Worm (Caenorhabditis elegans) whole organism, late embryonic: ENCODE results near the gene ads-1.
A peak's percentile ranks its signal among the peaks of the same experiment; 100 is the strongest.

Experiments used
- C08G9.2 ChIP-seq: sonication (generic microtip); optimal IDR thresholded peaks from 2 replicates; lab custom pipeline; 2016; ENCODE audit warnings: mild to moderate bottlenecking, missing genetic modification characterization, moderate library complexity, missing compliant biosample characterization
- C38D4.7 ChIP-seq: fragments of 200-800 bp; sonication (Bioruptor generic); optimal IDR thresholded peaks from 2 replicates; lab custom pipeline; 2018; ENCODE audit warnings: mild to moderate bottlenecking, missing genetic modification characterization, moderate library complexity, missing compliant biosample characterization
- F13H6.1 ChIP-seq: sonication (generic microtip); optimal IDR thresholded peaks from 2 replicates; lab custom pipeline; 2016; ENCODE audit warnings: missing genetic modification characterization, missing compliant biosample characterization
- K02D7.2 ChIP-seq: sonication (generic microtip); optimal IDR thresholded peaks from 2 replicates; lab custom pipeline; 2017; ENCODE audit warnings: mild to moderate bottlenecking, missing genetic modification characterization, missing compliant biosample characterization
- K09A11.1 ChIP-seq: sonication (generic microtip); optimal IDR thresholded peaks from 2 replicates; lab custom pipeline; 2017; ENCODE audit warnings: antibody characterized with exemption, mild to moderate bottlenecking, missing genetic modification characterization, missing compliant biosample characterization; ENCODE audit not compliant: insufficient read depth
- T23F11.4 ChIP-seq: fragments of 200-800 bp; sonication (Bioruptor generic); optimal IDR thresholded peaks from 2 replicates; lab custom pipeline; 2018; ENCODE audit warnings: mild to moderate bottlenecking, missing genetic modification characterization, missing compliant biosample characterization
- Y22D7AL.16 ChIP-seq: sonication (generic microtip); optimal IDR thresholded peaks from 2 replicates; lab custom pipeline; 2016; ENCODE audit warnings: missing genetic modification characterization, missing compliant biosample characterization
- ahr-1 ChIP-seq: sonication (generic microtip); optimal IDR thresholded peaks from 2 replicates; lab custom pipeline; 2016; ENCODE audit warnings: missing genetic modification characterization, missing compliant biosample characterization
- ama-1 ChIP-seq: fragments of 150-350 bp; optimal IDR thresholded peaks from 2 replicates; lab custom pipeline; 2014
- ceh-14 ChIP-seq: sonication (generic microtip); optimal IDR thresholded peaks from 2 replicates; lab custom pipeline; 2016; ENCODE audit warnings: missing genotype, missing genetic modification characterization, missing compliant biosample characterization
- ceh-31 ChIP-seq: sonication (generic microtip); optimal IDR thresholded peaks from 2 replicates; lab custom pipeline; 2016; ENCODE audit warnings: missing genetic modification characterization, missing compliant biosample characterization
- ceh-34 ChIP-seq: sonication (generic microtip); optimal IDR thresholded peaks from 2 replicates; lab custom pipeline; 2016; ENCODE audit warnings: mild to moderate bottlenecking, missing genetic modification characterization, missing compliant biosample characterization
- ceh-48 ChIP-seq: sonication (generic microtip); optimal IDR thresholded peaks from 2 replicates; lab custom pipeline; 2016; ENCODE audit warnings: missing genetic modification characterization, inconsistent platforms, missing compliant biosample characterization
- ceh-6 ChIP-seq: fragments of 200-800 bp; sonication (Bioruptor generic); optimal IDR thresholded peaks from 2 replicates; lab custom pipeline; 2018; ENCODE audit warnings: mild to moderate bottlenecking, missing genetic modification characterization, missing compliant biosample characterization
- ceh-9 ChIP-seq: sonication (generic microtip); optimal IDR thresholded peaks from 2 replicates; lab custom pipeline; 2016; ENCODE audit warnings: mild to moderate bottlenecking, missing genetic modification characterization, inconsistent platforms, missing compliant biosample characterization
- elt-4 ChIP-seq: sonication (generic microtip); optimal IDR thresholded peaks from 2 replicates; lab custom pipeline; 2016; ENCODE audit warnings: missing genetic modification characterization, missing compliant biosample characterization
- eyg-1 ChIP-seq: sonication (generic microtip); optimal IDR thresholded peaks from 2 replicates; lab custom pipeline; 2016; ENCODE audit warnings: missing genotype, missing genetic modification characterization, missing compliant biosample characterization
- fax-1 ChIP-seq: sonication (generic microtip); optimal IDR thresholded peaks from 2 replicates; lab custom pipeline; 2016; ENCODE audit warnings: missing genotype, missing genetic modification characterization, missing compliant biosample characterization
- fkh-6 ChIP-seq: sonication (generic microtip); optimal IDR thresholded peaks from 2 replicates; lab custom pipeline; 2016; ENCODE audit warnings: missing genetic modification characterization, missing compliant biosample characterization
- hlh-13 ChIP-seq: fragments of 200-800 bp; sonication (Bioruptor generic); optimal IDR thresholded peaks from 2 replicates; lab custom pipeline; 2018; ENCODE audit warnings: mild to moderate bottlenecking, missing genetic modification characterization, missing compliant biosample characterization
- hlh-30 ChIP-seq: sonication (generic microtip); optimal IDR thresholded peaks from 2 replicates; lab custom pipeline; 2017; ENCODE audit warnings: antibody characterized with exemption, missing genetic modification characterization, missing compliant biosample characterization; ENCODE audit not compliant: insufficient read depth
- hlh-6 ChIP-seq: sonication (generic microtip); optimal IDR thresholded peaks from 2 replicates; lab custom pipeline; 2016; ENCODE audit warnings: missing genotype, missing genetic modification characterization, missing compliant biosample characterization
- hlh-8 ChIP-seq: sonication (generic microtip); optimal IDR thresholded peaks from 2 replicates; lab custom pipeline; 2016; ENCODE audit warnings: missing genotype, missing genetic modification characterization, missing compliant biosample characterization
- lin-11 ChIP-seq: fragments of 200-800 bp; sonication (Bioruptor generic); optimal IDR thresholded peaks from 2 replicates; lab custom pipeline; 2018; ENCODE audit warnings: mild to moderate bottlenecking, missing genetic modification characterization, missing compliant biosample characterization
- madf-2 ChIP-seq: sonication (generic microtip); optimal IDR thresholded peaks from 2 replicates; lab custom pipeline; 2017; ENCODE audit warnings: missing genetic modification characterization, missing compliant biosample characterization
- nfya-1 ChIP-seq: sonication (generic microtip); optimal IDR thresholded peaks from 2 replicates; lab custom pipeline; 2017; ENCODE audit warnings: missing genetic modification characterization, mild to moderate bottlenecking, missing compliant biosample characterization, antibody characterized with exemption, moderate library complexity
- odd-2 ChIP-seq: sonication (generic microtip); optimal IDR thresholded peaks from 2 replicates; lab custom pipeline; 2017; ENCODE audit warnings: antibody characterized with exemption, mild to moderate bottlenecking, missing genetic modification characterization, missing compliant biosample characterization
- pat-9 ChIP-seq: fragments of 200-800 bp; sonication (Bioruptor generic); optimal IDR thresholded peaks from 2 replicates; lab custom pipeline; 2018; ENCODE audit warnings: mild to moderate bottlenecking, missing genetic modification characterization, moderate library complexity, missing compliant biosample characterization
- pax-1 ChIP-seq: fragments of 150-350 bp; optimal IDR thresholded peaks from 2 replicates; lab custom pipeline; 2014; ENCODE audit warnings: missing biosample characterization, missing genetic modification characterization
- pqm-1 ChIP-seq: sonication (generic microtip); optimal IDR thresholded peaks from 2 replicates; lab custom pipeline; 2016; ENCODE audit warnings: missing genetic modification characterization, missing compliant biosample characterization
- ref-2 ChIP-seq: sonication (generic microtip); optimal IDR thresholded peaks from 2 replicates; lab custom pipeline; 2016; ENCODE audit warnings: missing genetic modification characterization, missing compliant biosample characterization
- sox-4 ChIP-seq: sonication (generic microtip); optimal IDR thresholded peaks from 2 replicates; lab custom pipeline; 2017; ENCODE audit warnings: mild to moderate bottlenecking, missing genetic modification characterization, inconsistent platforms, missing compliant biosample characterization
- syd-9 ChIP-seq: sonication (generic microtip); optimal IDR thresholded peaks from 2 replicates; lab custom pipeline; 2016; ENCODE audit warnings: mild to moderate bottlenecking, missing genetic modification characterization, moderate library complexity, missing compliant biosample characterization
- unc-42 ChIP-seq: sonication (generic microtip); optimal IDR thresholded peaks from 2 replicates; lab custom pipeline; 2016; ENCODE audit warnings: missing genotype, missing genetic modification characterization, missing compliant biosample characterization
- zip-5 ChIP-seq: sonication (generic microtip); optimal IDR thresholded peaks from 2 replicates; lab custom pipeline; 2016; ENCODE audit warnings: missing genetic modification characterization, missing compliant biosample characterization

ads-1 gene

DNA sequence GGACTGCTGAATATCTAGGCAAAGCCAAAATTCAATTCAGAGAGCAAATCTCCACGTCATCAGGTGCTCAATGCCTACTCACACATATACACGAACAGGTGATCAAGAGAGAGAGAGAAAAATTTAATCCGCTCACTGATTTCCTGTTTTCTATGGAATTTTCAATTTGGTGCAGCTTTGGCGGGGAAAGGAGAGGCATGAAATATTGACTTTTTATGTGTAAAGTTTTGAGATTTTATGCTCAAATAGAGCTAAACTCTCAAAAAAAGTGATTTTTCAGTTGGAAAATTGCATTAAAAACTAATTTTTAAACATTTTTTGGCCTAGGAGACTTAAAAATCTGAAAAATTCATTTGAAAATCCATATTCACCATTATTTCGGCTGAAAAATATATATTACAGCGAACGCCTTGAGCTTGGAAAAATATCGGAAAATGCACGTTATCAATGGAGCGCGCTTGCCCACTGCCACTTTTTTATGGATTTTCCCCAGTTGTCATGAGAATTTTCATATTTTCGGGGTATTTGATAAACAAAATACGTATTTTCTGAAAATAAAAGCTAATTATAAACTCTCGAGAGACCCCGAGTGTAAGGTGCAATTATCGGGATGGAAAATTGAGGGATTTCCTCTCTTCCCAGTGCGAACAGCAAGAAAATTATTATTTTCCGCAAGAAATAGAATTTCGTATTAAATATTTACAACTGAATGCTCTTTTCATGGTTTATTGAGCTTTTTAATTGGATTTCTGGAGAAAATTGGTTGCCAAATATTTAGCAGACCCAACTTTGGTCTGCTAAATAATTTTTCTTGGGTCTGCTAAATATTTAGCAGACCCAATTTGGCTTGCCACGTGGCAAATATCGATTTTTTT, 45.2 kb upstream of the ads-1 start:
- TF ChIP-seq ahr-1 (no peak), ceh-14 (tag; lab: Kevin White, UChicago) (peak; percentile 30), ref-2 (tag; lab: Kevin White, UChicago) (peak; percentile 27), ama-1 (lab: Kevin White, UChicago) (peak; percentile 65), madf-2 (tag; lab: Kevin White, UChicago) (peak; percentile 19), hlh-6 (tag; lab: Kevin White, UChicago) (no peak), ceh-48 (tag; lab: Kevin White, UChicago) (peak; percentile 12), T23F11.4 (peak; percentile 18), nfya-1 (tag; lab: Kevin White, UChicago) (peak; percentile 26), unc-42 (tag; lab: Kevin White, UChicago) (peak; percentile 5), F13H6.1 (tag; lab: Kevin White, UChicago) (no peak)
- TF ChIP-seq, all 69 proteins: peak for 8

DNA sequence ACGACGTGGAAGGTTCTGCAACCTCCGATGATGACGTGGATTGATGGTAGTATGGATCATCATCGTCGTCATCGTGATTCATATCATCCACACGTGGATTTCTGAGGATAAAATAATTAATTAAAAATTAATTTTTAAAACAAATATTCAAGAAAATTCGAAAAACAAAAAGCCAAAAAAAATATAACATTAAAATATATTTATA, 44.7 kb upstream of the ads-1 start, which contains the start of gene Y50D7A.8:
Gene Y50D7A.8 (minus strand): TSS at position 101 of the 205 bp plus-strand sequence.
- TF ChIP-seq fkh-6 (tag; lab: Kevin White, UChicago), result no peak
- no peak for TF ChIP-seq sox-4 (tag; lab: Kevin White, UChicago)
- TF ChIP-seq hlh-30, result no peak
- TF ChIP-seq Y22D7AL.16, result no peak
- no peak for TF ChIP-seq lin-11 (tag; lab: Kevin White, UChicago)
- TF ChIP-seq, all 69 proteins: peak for 0

DNA sequence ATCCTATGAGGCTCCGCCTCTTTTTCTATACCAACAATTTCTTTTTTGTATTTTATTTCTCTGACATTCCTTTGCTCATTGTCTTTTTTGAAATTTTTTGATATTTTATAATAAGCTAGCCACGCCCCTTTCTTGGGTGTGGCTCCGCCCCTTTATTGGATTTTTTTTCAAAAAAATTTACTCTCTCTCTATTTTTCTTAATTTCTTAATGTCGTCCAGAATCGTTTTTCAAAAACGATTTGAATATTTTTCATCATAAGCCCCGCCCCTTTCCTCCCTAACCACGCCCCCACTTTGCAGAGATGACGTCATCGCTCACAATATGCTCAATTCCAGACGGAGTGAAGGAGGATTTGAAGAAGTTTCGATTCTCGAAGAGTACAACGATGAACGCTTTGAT, 16.8 kb upstream of the ads-1 start, which contains the start of gene Y50D7A.10:
Gene Y50D7A.10 (plus strand): TSS at position 301 of the 400 bp plus-strand sequence.
- no peak for TF ChIP-seq fax-1 (tag; lab: Kevin White, UChicago)
- TF ChIP-seq hlh-8 (tag; lab: Kevin White, UChicago), result no peak
- TF ChIP-seq K02D7.2, result no peak
- no peak for TF ChIP-seq C38D4.7 (GFP tag; lab: Kevin White, UChicago)
- no peak for TF ChIP-seq zip-5 (tag; lab: Kevin White, UChicago)
- no peak for TF ChIP-seq ceh-48 (tag; lab: Kevin White, UChicago)
- no peak for TF ChIP-seq ceh-9 (tag; lab: Kevin White, UChicago)

DNA sequence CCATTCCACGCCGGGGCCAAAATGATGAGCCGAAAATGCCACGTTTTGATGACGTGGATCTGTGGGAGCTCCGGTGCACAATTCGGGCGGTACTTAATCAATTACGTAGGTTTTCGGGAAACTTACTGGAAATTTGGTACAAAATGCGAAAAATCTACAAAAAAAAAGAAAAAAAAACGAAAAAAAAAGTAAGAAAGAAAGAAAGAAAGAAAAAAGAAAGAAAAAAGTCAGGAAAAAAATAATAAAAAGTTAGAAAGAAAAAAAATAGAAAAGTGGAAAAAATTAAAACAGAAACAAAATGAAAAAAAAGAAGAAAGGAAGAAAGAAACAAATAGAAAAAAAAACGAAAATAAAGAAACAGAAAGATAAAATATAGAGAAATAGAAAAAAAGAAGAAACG, 14.5 kb upstream of the ads-1 start:
- TF ChIP-seq ceh-31 (tag; lab: Kevin White, UChicago) (no peak), ceh-6 (GFP tag; lab: Kevin White, UChicago) (no peak), ceh-48 (tag; lab: Kevin White, UChicago) (no peak)

DNA sequence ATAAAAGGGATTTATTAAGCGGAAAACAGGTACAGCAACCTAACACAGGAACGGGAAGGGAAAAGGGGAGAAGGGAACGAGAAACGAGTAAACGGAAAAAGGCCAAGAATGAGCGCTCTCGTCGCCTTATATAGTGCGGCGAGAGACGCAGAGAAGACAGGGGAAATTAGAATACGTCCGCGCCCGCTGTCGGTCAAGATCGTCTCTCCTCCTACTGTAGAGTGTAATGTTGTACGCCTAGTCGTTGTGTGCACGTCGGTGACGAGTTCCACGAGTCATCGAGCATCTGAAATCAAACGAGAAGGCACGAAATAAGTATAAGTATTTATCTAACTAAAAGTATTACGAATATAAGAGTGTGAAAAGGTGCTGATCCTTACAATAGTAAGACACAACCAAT, 12.8 kb upstream of the ads-1 start:
- TF ChIP-seq pat-9 (tag; lab: Kevin White, UChicago) (no peak), ceh-31 (tag; lab: Kevin White, UChicago) (no peak), zip-5 (tag; lab: Kevin White, UChicago) (no peak), pqm-1 (tag; lab: Kevin White, UChicago) (no peak), syd-9 (no peak), nfya-1 (tag; lab: Kevin White, UChicago) (no peak), eyg-1 (tag; lab: Kevin White, UChicago) (no peak), odd-2 (tag; lab: Kevin White, UChicago) (no peak), elt-4 (tag; lab: Kevin White, UChicago) (no peak), hlh-13 (GFP tag; lab: Kevin White, UChicago) (no peak), ceh-34 (tag; lab: Kevin White, UChicago) (no peak), ceh-6 (GFP tag; lab: Kevin White, UChicago) (no peak), ama-1 (lab: Kevin White, UChicago) (no peak), K09A11.1 (tag; lab: Kevin White, UChicago) (no peak), pax-1 (tag; lab: Kevin White, UChicago) (no peak), C08G9.2 (tag; lab: Kevin White, UChicago) (no peak), ref-2 (tag; lab: Kevin White, UChicago) (no peak)
